Fruit fly (Drosophila melanogaster) whole organism, embryonic: ENCODE data around the gene Eo.

Source experiments
- Adf1 ChIP-seq: fragments of 200-800 bp; sonication (Bioruptor generic); IDR thresholded peaks from 2 replicates; pipeline ENCODE4 v1.3.6; 2022; ENCODE audit warnings: missing biosample characterization, missing genetic modification characterization
- BEAF-32 ChIP-seq: fragments of 200-800 bp; sonication (Bioruptor generic); optimal IDR thresholded peaks from 3 replicates; lab custom pipeline; 2017; ENCODE audit warnings: missing biosample characterization, missing genetic modification characterization, mild to moderate bottlenecking, moderate library complexity, missing genetic modification reagents
- Blimp-1 ChIP-seq: fragments of 200-800 bp; sonication (Bioruptor generic); optimal IDR thresholded peaks from 3 replicates; lab custom pipeline; 2018; ENCODE audit warnings: missing biosample characterization, missing genetic modification characterization, mild to moderate bottlenecking, moderate library complexity, missing genetic modification reagents
- BtbVII ChIP-seq: fragments of 200-800 bp; sonication (Bioruptor generic); optimal IDR thresholded peaks from 3 replicates; lab custom pipeline; 2017; ENCODE audit warnings: missing biosample characterization, mild to moderate bottlenecking, missing genetic modification characterization
- CG10462 ChIP-seq: fragments of 200-800 bp; sonication (Bioruptor generic); optimal IDR thresholded peaks from 2 replicates; lab custom pipeline; 2016; ENCODE audit warnings: missing biosample characterization, missing genetic modification characterization
- CG11560 ChIP-seq: fragments of 200-800 bp; sonication (Bioruptor generic); IDR thresholded peaks from 3 replicates; pipeline ENCODE4 v1.3.6; 2022; ENCODE audit warnings: missing biosample characterization, missing genetic modification characterization
- CG11723 ChIP-seq: fragments of 200-800 bp; sonication (Bioruptor generic); optimal IDR thresholded peaks from 2 replicates; lab custom pipeline; 2017; ENCODE audit warnings: missing biosample characterization, mild to moderate bottlenecking, missing genetic modification characterization
- CG12071 ChIP-seq: fragments of 200-800 bp; sonication (Bioruptor generic); optimal IDR thresholded peaks from 3 replicates; lab custom pipeline; 2018; ENCODE audit warnings: missing biosample characterization, mild to moderate bottlenecking, missing genetic modification characterization
- CG14050 ChIP-seq: fragments of 200-800 bp; sonication (Bioruptor generic); IDR thresholded peaks from 3 replicates; pipeline ENCODE4 v1.3.6; 2022; ENCODE audit warnings: missing biosample characterization, missing genetic modification characterization
- CG14965 ChIP-seq: fragments of 200-800 bp; sonication (Bioruptor generic); optimal IDR thresholded peaks from 2 replicates; lab custom pipeline; 2016; ENCODE audit warnings: missing biosample characterization, missing genetic modification characterization, borderline replicate concordance
- CG15269 ChIP-seq: fragments of 200-800 bp; sonication (Bioruptor generic); optimal IDR thresholded peaks from 2 replicates; lab custom pipeline; 2018; ENCODE audit warnings: missing biosample characterization, mild to moderate bottlenecking, missing genetic modification characterization, moderate library complexity
- CG15479 ChIP-seq: fragments of 200-800 bp; sonication (Bioruptor generic); optimal IDR thresholded peaks from 3 replicates; lab custom pipeline; 2019; ENCODE audit warnings: missing biosample characterization, mild to moderate bottlenecking, missing genetic modification characterization, moderate library complexity
- CG2116 ChIP-seq: fragments of 200-800 bp; sonication (Bioruptor generic); optimal IDR thresholded peaks from 3 replicates; lab custom pipeline; 2018; ENCODE audit warnings: missing biosample characterization, mild to moderate bottlenecking, missing genetic modification characterization
- CG2199 ChIP-seq: fragments of 200-800 bp; sonication (Bioruptor generic); IDR thresholded peaks from 3 replicates; pipeline ENCODE4 v1.3.6; 2022; ENCODE audit warnings: missing biosample characterization, missing genetic modification characterization
- CG31388 ChIP-seq: fragments of 200-800 bp; sonication (Bioruptor generic); optimal IDR thresholded peaks from 2 replicates; lab custom pipeline; 2016; ENCODE audit warnings: missing biosample characterization, missing genetic modification characterization
- CG3281 ChIP-seq: fragments of 200-800 bp; sonication (Bioruptor generic); optimal IDR thresholded peaks from 3 replicates; lab custom pipeline; 2017; ENCODE audit warnings: missing biosample characterization, mild to moderate bottlenecking, missing genetic modification characterization
- CG3407 ChIP-seq: fragments of 200-800 bp; sonication (Bioruptor generic); optimal IDR thresholded peaks from 2 replicates; lab custom pipeline; 2018; ENCODE audit warnings: missing biosample characterization, mild to moderate bottlenecking, missing genetic modification characterization
- CG34224 ChIP-seq: fragments of 200-800 bp; sonication (Bioruptor generic); IDR thresholded peaks from 3 replicates; pipeline ENCODE4 v1.3.6; 2022; ENCODE audit warnings: missing biosample characterization, missing genetic modification characterization; ENCODE audit not compliant: partially characterized antibody
- CG4730 ChIP-seq: fragments of 200-800 bp; sonication (Bioruptor generic); IDR thresholded peaks from 2 replicates; pipeline ENCODE4 v1.3.6; 2022; ENCODE audit warnings: missing biosample characterization, missing genetic modification characterization
- CG4854 ChIP-seq: fragments of 200-800 bp; sonication (Bioruptor generic); optimal IDR thresholded peaks from 2 replicates; lab custom pipeline; 2016; ENCODE audit warnings: missing biosample characterization, missing genetic modification characterization, inconsistent platforms
- CG6254 ChIP-seq: fragments of 200-800 bp; sonication (Bioruptor generic); optimal IDR thresholded peaks from 3 replicates; lab custom pipeline; 2017; ENCODE audit warnings: mild to moderate bottlenecking, missing biosample characterization, missing genetic modification reagents, missing genetic modification characterization
- CG6272 ChIP-seq: fragments of 200-800 bp; sonication (Bioruptor generic); IDR thresholded peaks from 2 replicates; pipeline ENCODE4 v1.3.6; 2022; ENCODE audit warnings: missing biosample characterization, missing genetic modification characterization
- CG7839 ChIP-seq: fragments of 200-800 bp; sonication (Bioruptor generic); optimal IDR thresholded peaks from 3 replicates; lab custom pipeline; 2018; ENCODE audit warnings: missing biosample characterization, mild to moderate bottlenecking, missing genetic modification characterization, moderate library complexity
- CG9797 ChIP-seq: fragments of 200-800 bp; sonication (Bioruptor generic); optimal IDR thresholded peaks from 3 replicates; lab custom pipeline; 2018; ENCODE audit warnings: missing biosample characterization, mild to moderate bottlenecking, missing genetic modification characterization
- CrebB ChIP-seq: fragments of 200-800 bp; sonication (Bioruptor generic); optimal IDR thresholded peaks from 3 replicates; lab custom pipeline; 2018; ENCODE audit warnings: missing biosample characterization, mild to moderate bottlenecking, missing genetic modification characterization
- D ChIP-seq, 2 experiments: fragments of 200-800 bp in 1 of 2; fragments of >200 bp in 1 of 2; sonication (Bioruptor generic) in 1 of 2; optimal IDR thresholded peaks; 2 replicates in 1 of 2; 3 replicates in 1 of 2; lab custom pipeline; 2017; ENCODE audit warnings: mild to moderate bottlenecking in 1 of 2, missing biosample characterization in 1 of 2, missing genetic modification characterization in 1 of 2, missing genetic modification reagents in 1 of 2
- Dbx ChIP-seq: fragments of 200-800 bp; sonication (Bioruptor generic); IDR thresholded peaks from 3 replicates; pipeline ENCODE4 v1.3.6; 2022; ENCODE audit warnings: missing biosample characterization, missing genetic modification characterization
- Dll ChIP-seq: fragments of 200-800 bp; sonication (Bioruptor generic); IDR thresholded peaks from 4 replicates; pipeline ENCODE4 v1.3.6; 2022; ENCODE audit warnings: missing biosample characterization, missing genetic modification characterization; ENCODE audit not compliant: partially characterized antibody
- Doc3 ChIP-seq: fragments of 200-800 bp; sonication (Bioruptor generic); IDR thresholded peaks from 3 replicates; pipeline ENCODE4 v1.3.6; 2022; ENCODE audit warnings: missing biosample characterization, missing genetic modification characterization; ENCODE audit not compliant: partially characterized antibody
- Drgx ChIP-seq: fragments of 200-800 bp; sonication (Bioruptor generic); IDR thresholded peaks from 2 replicates; pipeline ENCODE4 v1.3.6; 2022; ENCODE audit warnings: missing biosample characterization, missing genetic modification characterization
- HLH54F ChIP-seq: fragments of 200-800 bp; sonication (Bioruptor generic); optimal IDR thresholded peaks from 3 replicates; lab custom pipeline; 2016; ENCODE audit warnings: missing biosample characterization, missing genetic modification characterization
- Kr ChIP-seq: fragments of 200-800 bp; sonication (Bioruptor generic); optimal IDR thresholded peaks from 2 replicates; lab custom pipeline; 2017; ENCODE audit warnings: missing biosample characterization, mild to moderate bottlenecking, missing genetic modification characterization
- Lhr ChIP-seq: fragments of 200-800 bp; sonication (Bioruptor generic); optimal IDR thresholded peaks from 3 replicates; lab custom pipeline; 2017; ENCODE audit warnings: mild to moderate bottlenecking, missing biosample characterization, missing genetic modification reagents, missing genetic modification characterization
- PHDP ChIP-seq: fragments of 200-800 bp; sonication (Bioruptor generic); optimal IDR thresholded peaks from 3 replicates; lab custom pipeline; 2018; ENCODE audit warnings: missing biosample characterization, mild to moderate bottlenecking, missing genetic modification characterization, moderate library complexity
- Rx ChIP-seq: fragments of 200-800 bp; sonication (Bioruptor generic); IDR thresholded peaks from 2 replicates; pipeline ENCODE4 v1.3.6; 2022; ENCODE audit warnings: missing biosample characterization, missing genetic modification characterization
- Side ChIP-seq: fragments of 200-800 bp; sonication (Bioruptor generic); optimal IDR thresholded peaks from 2 replicates; lab custom pipeline; 2016; ENCODE audit warnings: missing biosample characterization, missing genetic modification characterization
- aop ChIP-seq: fragments of 200-800 bp; sonication (Bioruptor generic); IDR thresholded peaks from 2 replicates; pipeline ENCODE4 v1.3.6; 2022; ENCODE audit warnings: missing biosample characterization, missing genetic modification characterization
- ap ChIP-seq: fragments of 200-800 bp; sonication (Bioruptor generic); IDR thresholded peaks from 2 replicates; pipeline ENCODE4 v1.3.6; 2022; ENCODE audit warnings: missing biosample characterization, missing genetic modification characterization
- bbx ChIP-seq: fragments of 200-800 bp; sonication (Bioruptor generic); IDR thresholded peaks from 2 replicates; pipeline ENCODE4 v1.3.6; 2022; ENCODE audit warnings: missing biosample characterization, missing genetic modification characterization; ENCODE audit not compliant: partially characterized antibody
- danr ChIP-seq: fragments of 200-800 bp; sonication (Bioruptor generic); IDR thresholded peaks from 2 replicates; pipeline ENCODE4 v1.3.6; 2022; ENCODE audit warnings: missing biosample characterization, missing genetic modification characterization
- exex ChIP-seq: fragments of 200-800 bp; sonication (Bioruptor generic); optimal IDR thresholded peaks from 4 replicates; lab custom pipeline; 2018; ENCODE audit warnings: missing biosample characterization, mild to moderate bottlenecking, missing genetic modification characterization, moderate library complexity
- ind ChIP-seq: fragments of 200-800 bp; sonication (Bioruptor generic); optimal IDR thresholded peaks from 3 replicates; lab custom pipeline; 2016; ENCODE audit warnings: missing biosample characterization, missing genetic modification characterization
- mirr ChIP-seq: fragments of 200-800 bp; sonication (Bioruptor generic); optimal IDR thresholded peaks from 3 replicates; lab custom pipeline; 2018; ENCODE audit warnings: missing biosample characterization, mild to moderate bottlenecking, missing genetic modification characterization
- ro ChIP-seq: fragments of 200-800 bp; sonication (Bioruptor generic); IDR thresholded peaks from 2 replicates; pipeline ENCODE4 v1.3.6; 2022; ENCODE audit warnings: missing biosample characterization, missing genetic modification characterization
- sens ChIP-seq: fragments of 200-800 bp; sonication (Bioruptor generic); peaks from one replicate; lab custom pipeline; 2016; ENCODE audit warnings: missing biosample characterization, missing genetic modification characterization
- shn ChIP-seq: fragments of 200-800 bp; sonication (Bioruptor generic); optimal IDR thresholded peaks from 3 replicates; lab custom pipeline; 2016; ENCODE audit warnings: missing biosample characterization, missing genetic modification characterization
- sim ChIP-seq: fragments of 200-800 bp; sonication (Bioruptor generic); IDR thresholded peaks from 2 replicates; pipeline ENCODE4 v1.3.6; 2022; ENCODE audit warnings: missing biosample characterization, missing genetic modification characterization
- slp2 ChIP-seq: fragments of 200-800 bp; sonication (Bioruptor generic); optimal IDR thresholded peaks from 2 replicates; lab custom pipeline; 2016; ENCODE audit warnings: missing biosample characterization, missing genetic modification characterization
- tio ChIP-seq: fragments of 200-800 bp; sonication (Bioruptor generic); optimal IDR thresholded peaks from 2 replicates; lab custom pipeline; 2017; ENCODE audit warnings: missing biosample characterization, missing genetic modification characterization, inconsistent platforms
- trem ChIP-seq: fragments of 200-800 bp; optimal IDR thresholded peaks from 3 replicates; lab custom pipeline; 2019; ENCODE audit warnings: missing biosample characterization, mild to moderate bottlenecking, missing genetic modification characterization, moderate library complexity

Eo gene

dm6 chrX:14947399-14947798 is 28.8 kb upstream of the Eo start (continued):
- peak; percentile 60 for TF ChIP-seq CG11723 (GFP tag; lab: Kevin White, UChicago)
- peak; percentile 75 for TF ChIP-seq CG12071 (GFP tag; lab: Kevin White, UChicago)
- peak; percentile 55; the same call in 1 of the 2 replicates for TF ChIP-seq Adf1 (GFP tag; lab: Robert Waterston, UW)
- no peak for TF ChIP-seq CG14050
- TF ChIP-seq mirr = peak; percentile 96
- TF ChIP-seq CG15479 = no peak
- TF ChIP-seq PHDP (tag; lab: Kevin White, UChicago) = peak; percentile 13
- no peak for TF ChIP-seq CG2116 (GFP tag; lab: Kevin White, UChicago)
- TF ChIP-seq ro (GFP tag; lab: Robert Waterston, UW) = no peak
- TF ChIP-seq CG7839 (tag; lab: Kevin White, UChicago) = peak; percentile 41
- no peak for TF ChIP-seq Dll (GFP tag; lab: Robert Waterston, UW)
- TF ChIP-seq Dbx (GFP tag; lab: Robert Waterston, UW) = no peak
- TF ChIP-seq exex (tag; lab: Kevin White, UChicago) = no peak
- no peak for TF ChIP-seq slp2 (GFP tag; lab: Kevin White, UChicago)
- TF ChIP-seq HLH54F = no peak
- TF ChIP-seq bbx (GFP tag; lab: Robert Waterston, UW) = no peak
- TF ChIP-seq CrebB = no peak
- TF ChIP-seq CG2199 (GFP tag; lab: Robert Waterston, UW) = peak; percentile 43; the same call in 1 of the 3 replicates
- TF ChIP-seq Lhr (GFP tag; lab: Kevin White, UChicago) = no peak
- no peak for TF ChIP-seq shn (GFP tag; lab: Kevin White, UChicago)
- peak; percentile 7 for TF ChIP-seq tio (GFP tag; lab: Kevin White, UChicago)
- TF ChIP-seq Drgx (GFP tag; lab: Robert Waterston, UW) = peak; percentile 94
- TF ChIP-seq CG6272 = no peak
- TF ChIP-seq Kr (GFP tag; lab: Kevin White, UChicago) = no peak
- TF ChIP-seq BEAF-32 (GFP tag; lab: Kevin White, UChicago) = no peak
- 0 out of 2 replicates have a peak, but pooled peaks have one; percentile 50 for TF ChIP-seq sim (GFP tag; lab: Robert Waterston, UW)
- no peak for TF ChIP-seq CG34224 (GFP tag; lab: Robert Waterston, UW)
- TF ChIP-seq CG14965 = no peak
- no peak for TF ChIP-seq CG10462 (GFP tag; lab: Kevin White, UChicago)
- TF ChIP-seq ind (GFP tag; lab: Kevin White, UChicago) = no peak
- TF ChIP-seq Rx = 0 out of 2 replicates have a peak, but pooled peaks have one; percentile 13
- TF ChIP-seq CG11560 (tag; lab: Robert Waterston, UW) = no peak
- TF ChIP-seq Side (GFP tag; lab: Kevin White, UChicago) = peak; percentile 0
- peak; percentile 71 for TF ChIP-seq CG15269 (tag; lab: Kevin White, UChicago)
- TF ChIP-seq CG9797 (GFP tag; lab: Kevin White, UChicago) = no peak
- no peak for TF ChIP-seq CG4854
- no peak for TF ChIP-seq danr (GFP tag; lab: Robert Waterston, UW)
- no peak for TF ChIP-seq CG4730 (GFP tag; lab: Robert Waterston, UW)
- TF ChIP-seq Blimp-1 (GFP tag; lab: Kevin White, UChicago) = no peak
- peak; percentile 81 for TF ChIP-seq BtbVII (GFP tag; lab: Kevin White, UChicago)
- peak; percentile 76 for TF ChIP-seq CG6254 (GFP tag; lab: Kevin White, UChicago)
- TF ChIP-seq sens (GFP tag; lab: Kevin White, UChicago) = peak; percentile 81
- TF ChIP-seq trem = no peak
- TF ChIP-seq D (optimal IDR thresholded peaks at IDR 0.05; lab: Kevin White, UChicago) = no peak
- no peak for TF ChIP-seq D (GFP tag; optimal IDR thresholded peaks at IDR 0.05; lab: Kevin White, UChicago)
- TF ChIP-seq CG3281 (GFP tag; lab: Kevin White, UChicago) = peak; percentile 67
- no peak for TF ChIP-seq ap (GFP tag; lab: Robert Waterston, UW)
- TF ChIP-seq CG3407 = peak; percentile 40
- TF ChIP-seq CG31388 (GFP tag; lab: Kevin White, UChicago) = no peak
- TF ChIP-seq aop (GFP tag; lab: Robert Waterston, UW) = no peak
- 0 out of 3 replicates have a peak, but pooled peaks have one; percentile 7 for TF ChIP-seq Doc3
